Worm (Caenorhabditis elegans) whole organism, L2 larva: ENCODE data around the gene K07E8.6.

Source experiments
- ZK546.5 ChIP-seq: sonication (generic microtip); optimal IDR thresholded peaks from 2 replicates; lab custom pipeline; 2017; ENCODE audit warnings: missing biosample characterization, missing genetic modification characterization
- ama-1 ChIP-seq: fragments of 150-350 bp; optimal IDR thresholded peaks from 2 replicates; lab custom pipeline; 2018; ENCODE audit warnings: inconsistent platforms
- elt-3 ChIP-seq: sonication (generic microtip); optimal IDR thresholded peaks from 2 replicates; lab custom pipeline; 2017; ENCODE audit warnings: missing biosample characterization, missing genetic modification characterization
- fos-1 ChIP-seq: fragments of 150-350 bp; optimal IDR thresholded peaks from 2 replicates; lab custom pipeline; 2014; ENCODE audit warnings: missing biosample characterization, missing genetic modification characterization
- lin-11 ChIP-seq: fragments of 150-350 bp; sonication (generic microtip); optimal IDR thresholded peaks from 2 replicates; lab custom pipeline; 2014; ENCODE audit warnings: missing biosample characterization, missing genetic modification characterization, inconsistent platforms, mixed read lengths
- unc-62 ChIP-seq: fragments of 150-350 bp; optimal IDR thresholded peaks from 2 replicates; lab custom pipeline; 2014; ENCODE audit warnings: missing biosample characterization, missing genetic modification reagents, missing genetic modification characterization

DNA sequence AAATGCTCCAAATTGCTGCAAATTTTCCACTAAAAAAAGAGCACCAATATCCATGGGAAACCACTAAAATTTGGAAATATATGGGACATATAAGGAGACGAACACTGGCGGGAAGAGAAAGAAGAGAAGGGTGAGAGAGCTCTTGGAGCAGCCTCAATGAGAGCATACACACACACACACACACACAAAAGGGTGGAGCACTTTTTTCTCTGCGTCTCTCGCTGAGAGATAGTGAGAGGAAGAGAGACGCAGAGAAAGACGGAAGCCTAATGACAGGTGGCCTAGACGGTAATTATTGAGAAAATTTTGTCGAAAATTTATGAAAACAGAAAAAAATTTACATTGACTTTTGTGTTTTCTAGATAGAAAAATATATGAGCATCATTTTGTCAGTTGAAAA is 16.9 kb downstream of the K07E8.6 start:
- no peak for TF ChIP-seq lin-11 (tag; lab: Kevin White, UChicago)
- TF ChIP-seq unc-62 (GFP tag; lab: Kevin White, UChicago), result no peak
- no peak for TF ChIP-seq ama-1 (lab: Kevin White, UChicago)
- TF ChIP-seq elt-3, result no peak
- peak; percentile 61 for TF ChIP-seq fos-1 (tag; lab: Kevin White, UChicago)
- no peak for TF ChIP-seq ZK546.5
